Worm (Caenorhabditis elegans) whole organism, L4 larva: ENCODE results near the gene ska-3.

Experiments used
- R02D3.7 ChIP-seq: fragments of 150-350 bp; sonication (generic microtip); optimal IDR thresholded peaks from 3 replicates; lab custom pipeline; 2014; ENCODE audit warnings: missing biosample characterization, missing genetic modification characterization
- ceh-20 ChIP-seq: fragments of 200-800 bp; sonication (Bioruptor generic); IDR thresholded peaks from 2 replicates; pipeline ENCODE4 v1.3.6; 2022; ENCODE audit warnings: missing genetic modification reagents, missing genetic modification characterization, missing compliant biosample characterization
- dmd-9 ChIP-seq: fragments of 200-800 bp; sonication (Bioruptor generic); IDR thresholded peaks from 2 replicates; pipeline ENCODE4 v1.3.6; 2022; ENCODE audit warnings: missing genetic modification reagents, missing genetic modification characterization, missing compliant biosample characterization
- dve-1 ChIP-seq: sonication (generic microtip); optimal IDR thresholded peaks from 2 replicates; lab custom pipeline; 2017; ENCODE audit warnings: antibody characterized with exemption, mild to moderate bottlenecking, missing genetic modification characterization, missing compliant biosample characterization; ENCODE audit not compliant: insufficient read depth
- nhr-11 ChIP-seq: fragments of 150-350 bp; optimal IDR thresholded peaks from 2 replicates; lab custom pipeline; 2014; ENCODE audit warnings: missing biosample characterization, missing genetic modification characterization
- nhr-77 ChIP-seq: fragments of 150-350 bp; optimal IDR thresholded peaks from 2 replicates; lab custom pipeline; 2014; ENCODE audit warnings: missing biosample characterization, missing genetic modification characterization
- unc-39 ChIP-seq: sonication (generic microtip); optimal IDR thresholded peaks from 2 replicates; lab custom pipeline; 2017; ENCODE audit warnings: missing biosample characterization, missing genetic modification characterization
- ztf-11 ChIP-seq: fragments of 150-350 bp; optimal IDR thresholded peaks from 2 replicates; lab custom pipeline; 2014; ENCODE audit warnings: missing biosample characterization, missing genetic modification characterization

DNA sequence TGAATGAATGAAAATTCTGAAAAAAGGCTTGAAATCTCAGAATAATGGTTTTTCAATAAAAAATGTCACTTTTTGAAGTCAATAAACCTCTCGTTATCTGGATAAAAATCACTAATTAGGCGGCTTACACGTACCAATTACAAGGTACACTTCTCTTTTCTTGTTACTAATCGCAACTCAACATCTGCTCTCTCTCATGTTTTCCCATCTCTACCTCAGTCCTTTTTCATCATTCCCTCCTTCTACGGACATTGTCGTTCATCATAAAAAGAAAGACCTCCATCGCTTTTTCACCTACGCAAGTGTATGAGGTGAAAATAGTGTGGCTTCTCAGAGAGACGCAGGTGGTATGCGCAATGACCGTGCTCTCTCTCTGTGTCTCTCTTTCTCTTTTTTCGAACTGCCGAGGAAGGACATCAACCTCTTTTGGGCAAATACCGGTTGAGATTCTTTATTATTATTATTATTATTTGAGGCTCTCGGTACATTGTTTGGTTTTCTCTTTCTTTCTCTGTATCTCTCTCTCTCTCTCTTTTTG, 10.8 kb downstream of the ska-3 start:
- TF ChIP-seq nhr-77 (tag; lab: Kevin White, UChicago): no peak
- TF ChIP-seq ztf-11 (tag; lab: Kevin White, UChicago): no peak
- no peak for TF ChIP-seq dmd-9
- no peak for TF ChIP-seq unc-39
- no peak for TF ChIP-seq dve-1 (tag; lab: Kevin White, UChicago)
- no peak for TF ChIP-seq ceh-20
- TF ChIP-seq R02D3.7 (tag; lab: Kevin White, UChicago): no peak
- no peak for TF ChIP-seq nhr-11
